Worm (Caenorhabditis elegans): ENCODE data around the gene clc-33.

DNA sequence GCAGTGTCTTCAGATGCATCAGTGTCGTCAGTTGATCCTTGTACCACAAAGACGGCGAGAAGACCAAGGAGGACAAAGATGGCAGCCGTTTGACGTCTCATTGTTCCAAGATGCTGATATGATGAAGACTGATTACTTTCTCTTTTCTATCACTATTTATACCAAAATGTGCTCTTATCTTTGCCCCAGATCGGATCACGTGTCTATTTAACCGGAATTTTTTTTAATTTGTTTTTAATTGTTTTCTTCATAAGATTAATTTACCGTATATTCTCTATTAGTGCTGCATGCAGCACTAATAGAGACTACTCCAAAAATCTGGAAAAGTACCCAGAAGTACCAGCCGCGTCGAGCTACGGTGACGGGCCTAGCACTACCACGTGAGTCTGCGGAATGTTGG, 25.5 kb upstream of the clc-33 start, which contains the start of gene msrp-3:
- TF ChIP-seq hmg-4 (GFP tag; optimal IDR thresholded peaks at IDR 0.05) (no peak), aly-1 (tag; optimal IDR thresholded peaks at IDR 0.05) (no peak), ama-1 (optimal IDR thresholded peaks at IDR 0.05) (no peak), tra-4 (tag; optimal IDR thresholded peaks at IDR 0.05) (no peak), ceh-13 (GFP tag; optimal IDR thresholded peaks at IDR 0.05) (no peak), pes-1 (GFP tag; IDR thresholded peaks at IDR 0.05) (no peak), sea-1 (GFP tag; conservative IDR thresholded peaks at IDR 0.05) (no peak), flt-1 (GFP tag; IDR thresholded peaks at IDR 0.05) (no peak), tbx-37 (GFP tag; conservative IDR thresholded peaks at IDR 0.05) (no peak), scrt-1 (GFP tag; IDR thresholded peaks at IDR 0.05) (no peak)

Measured in whole organism, early embryonic.